Fruit fly (Drosophila melanogaster): ENCODE data around the gene PIG-F.

The PIG-F gene

dm6 chr3L:19590422-19590821 lies 21.8 kb upstream of the PIG-F start, which contains the start of gene CG14100 (continued):
- TF ChIP-seq Doc3 (GFP tag; IDR thresholded peaks at IDR 0.05; ENCODE audit: partially characterized antibody) (no peak; the same call in 2 of the 3 replicates), usp (GFP tag; optimal IDR thresholded peaks at IDR 0.05) (no peak), Dek (tag; optimal IDR thresholded peaks at IDR 0.05) (peak; percentile 100), zfh2 (GFP tag; optimal IDR thresholded peaks at IDR 0.05) (peak; percentile 100), CG30403 (GFP tag; optimal IDR thresholded peaks at IDR 0.05) (peak; percentile 100), amos (GFP tag; IDR thresholded peaks at IDR 0.05; ENCODE audit: partially characterized antibody) (peak; percentile 46; the same call in 1 of the 2 replicates), unpg (GFP tag; optimal IDR thresholded peaks at IDR 0.05) (peak; percentile 100), sob (GFP tag; IDR thresholded peaks at IDR 0.05) (peak; percentile 100), psq (GFP tag; optimal IDR thresholded peaks at IDR 0.05) (peak; percentile 100), ash1 (GFP tag; optimal IDR thresholded peaks at IDR 0.05) (peak; percentile 100), Hmr (GFP tag; optimal IDR thresholded peaks at IDR 0.05) (peak; percentile 100), cg (GFP tag; optimal IDR thresholded peaks at IDR 0.05) (no peak), chn (GFP tag; optimal IDR thresholded peaks at IDR 0.05) (peak; percentile 100), tup (GFP tag; optimal IDR thresholded peaks at IDR 0.05) (peak; percentile 100), CG12155 (GFP tag; optimal IDR thresholded peaks at IDR 0.05) (peak; percentile 100), kay (GFP tag; optimal IDR thresholded peaks at IDR 0.05) (peak; percentile 100), onecut (GFP tag; IDR thresholded peaks at IDR 0.05) (peak; percentile 100), Dip3 (GFP tag; optimal IDR thresholded peaks at IDR 0.05) (peak; percentile 100), Kr (GFP tag; optimal IDR thresholded peaks at IDR 0.05) (peak; percentile 99), wdn (GFP tag; IDR thresholded peaks at IDR 0.05) (peak; percentile 100), CG14014 (GFP tag; IDR thresholded peaks at IDR 0.05) (peak; percentile 100), schlank (tag; optimal IDR thresholded peaks at IDR 0.05) (peak; percentile 100), fd64A (GFP tag; optimal IDR thresholded peaks at IDR 0.05) (peak; percentile 100), z (GFP tag; IDR thresholded peaks at IDR 0.05) (peak; percentile 92), nerfin-1 (tag; optimal IDR thresholded peaks at IDR 0.05) (peak; percentile 100), ara (GFP tag; IDR thresholded peaks at IDR 0.05) (peak; percentile 100), NC2β (GFP tag; optimal IDR thresholded peaks at IDR 0.05) (peak; percentile 100), CG1647 (GFP tag; optimal IDR thresholded peaks at IDR 0.05) (peak; percentile 100), Dref (GFP tag; IDR thresholded peaks at IDR 0.05) (peak; percentile 69), hbn (GFP tag; IDR thresholded peaks at IDR 0.05; ENCODE audit: partially characterized antibody) (no peak), NC2α (GFP tag; optimal IDR thresholded peaks at IDR 0.05) (peak; percentile 100), ttk (GFP tag; IDR thresholded peaks at IDR 0.05) (peak; percentile 100), h (optimal IDR thresholded peaks at IDR 0.05) (no peak), CG12391 (tag; optimal IDR thresholded peaks at IDR 0.05) (peak; percentile 100), ATbp (GFP tag; optimal IDR thresholded peaks at IDR 0.05) (peak; percentile 100), CG33557 (GFP tag; optimal IDR thresholded peaks at IDR 0.05) (peak; percentile 100), CG3726 (GFP tag; IDR thresholded peaks at IDR 0.05) (peak; percentile 100), CG12744 (GFP tag; optimal IDR thresholded peaks at IDR 0.05) (peak; percentile 100), pan (optimal IDR thresholded peaks at IDR 0.05) (no peak), pan (GFP tag; optimal IDR thresholded peaks at IDR 0.05 in 1 of 2, IDR thresholded peaks at IDR 0.05 in 1 of 2) (peak in 1 of 2 experiments; percentile 100), CG3847 (GFP tag; IDR thresholded peaks at IDR 0.05) (peak; percentile 100), Lim3 (GFP tag; IDR thresholded peaks at IDR 0.05) (peak; percentile 100), CG3995 (GFP tag; optimal IDR thresholded peaks at IDR 0.05) (peak; percentile 94), CG30020 (tag; optimal IDR thresholded peaks at IDR 0.05) (peak; percentile 94), Neu2 (GFP tag; optimal IDR thresholded peaks at IDR 0.05; ENCODE audit: borderline replicate concordance) (peak; percentile 100), zf30C (GFP tag; optimal IDR thresholded peaks at IDR 0.05) (peak; percentile 90), CG31441 (GFP tag; IDR thresholded peaks at IDR 0.05) (peak; percentile 100), CG14860 (GFP tag; IDR thresholded peaks at IDR 0.05; ENCODE audit: partially characterized antibody) (no peak), ems (GFP tag; optimal IDR thresholded peaks at IDR 0.05) (peak; percentile 100), unc-4 (GFP tag; IDR thresholded peaks at IDR 0.05; ENCODE audit: partially characterized antibody) (0 out of 2 replicates have a peak, but pooled peaks have one; percentile 16), emc (GFP tag; optimal IDR thresholded peaks at IDR 0.05) (peak; percentile 100), Sin3A (optimal IDR thresholded peaks at IDR 0.05) (peak; percentile 11)

All from whole organism, embryonic.